Worm (Caenorhabditis elegans) whole organism, L4 larva: ENCODE measurements around the gene T05C7.5.

ENCODE experiments used
- ama-1 ChIP-seq: fragments of 150-350 bp; optimal IDR thresholded peaks from 2 replicates; lab custom pipeline; 2014; ENCODE audit warnings: inconsistent platforms, mixed read lengths
- ces-1 ChIP-seq: fragments of 150-350 bp; sonication (generic microtip); optimal IDR thresholded peaks from 4 replicates; lab custom pipeline; 2014; ENCODE audit warnings: missing biosample characterization, missing genetic modification reagents, missing genetic modification characterization
- egl-27 ChIP-seq: sonication (generic microtip); optimal IDR thresholded peaks from 3 replicates; lab custom pipeline; 2017; ENCODE audit warnings: missing biosample characterization, missing genetic modification reagents, missing genetic modification characterization
- mes-2 ChIP-seq: sonication (generic microtip); optimal IDR thresholded peaks from 2 replicates; lab custom pipeline; 2016; ENCODE audit warnings: missing genotype, mild to moderate bottlenecking, missing genetic modification characterization, missing compliant biosample characterization; ENCODE audit not compliant: poor library complexity, severe bottlenecking
- nhr-42 ChIP-seq: fragments of 200-800 bp; sonication (Bioruptor generic); IDR thresholded peaks from 2 replicates; pipeline ENCODE4 v1.3.6; 2022; ENCODE audit warnings: missing genetic modification characterization, missing compliant biosample characterization
- php-3 ChIP-seq: fragments of 200-800 bp; sonication (Bioruptor generic); IDR thresholded peaks from 2 replicates; pipeline ENCODE4 v1.3.6; 2022; ENCODE audit warnings: missing genetic modification reagents, missing genetic modification characterization, missing compliant biosample characterization
- unc-39 ChIP-seq: sonication (generic microtip); optimal IDR thresholded peaks from 2 replicates; lab custom pipeline; 2017; ENCODE audit warnings: missing biosample characterization, missing genetic modification characterization
- zip-11 ChIP-seq: fragments of 200-800 bp; sonication (Bioruptor generic); IDR thresholded peaks from 2 replicates; pipeline ENCODE4 v1.3.6; 2022; ENCODE audit warnings: missing genetic modification characterization, missing compliant biosample characterization

- TF ChIP-seq ama-1 (no peak), egl-27 (no peak), nhr-42 (GFP tag; lab: Robert Waterston, UW) (no peak), mes-2 (tag; lab: Kevin White, UChicago) (no peak), zip-11 (no peak), unc-39 (tag; lab: Kevin White, UChicago) (no peak), php-3 (no peak), ces-1 (no peak)
Observed at ce11 chrIV:58818-59217, at the start of gene T05C7.5.
